Fruit fly (Drosophila melanogaster): ENCODE measurements around the gene RhoGAP15B.

The RhoGAP15B gene

dm6 chrX:16930465-16931286 lies 12.4 kb upstream of the RhoGAP15B start (continued):
- TF ChIP-seq ap (GFP tag; IDR thresholded peaks at IDR 0.05) (peak; percentile 48), knrl (GFP tag; IDR thresholded peaks at IDR 0.05; ENCODE audit: partially characterized antibody) (no peak), CG14965 (GFP tag; optimal IDR thresholded peaks at IDR 0.05; ENCODE audit: borderline replicate concordance) (no peak), Rfx (GFP tag; IDR thresholded peaks at IDR 0.05) (peak; percentile 77), CG10209 (GFP tag; optimal IDR thresholded peaks at IDR 0.05) (peak; percentile 55), CG1024 (GFP tag; IDR thresholded peaks at IDR 0.05) (0 out of 2 replicates have a peak, but pooled peaks have one; percentile 30), tgo (GFP tag; IDR thresholded peaks at IDR 0.05) (peak; percentile 74), CG4854 (GFP tag; optimal IDR thresholded peaks at IDR 0.05) (no peak), CG11560 (tag; IDR thresholded peaks at IDR 0.05) (0 out of 3 replicates have a peak, but pooled peaks have one; percentile 19), br (optimal IDR thresholded peaks at IDR 0.05) (no peak), Fer1 (GFP tag; optimal IDR thresholded peaks at IDR 0.05) (peak; percentile 68), CG30431 (GFP tag; optimal IDR thresholded peaks at IDR 0.05) (peak; percentile 27), CG11093 (GFP tag; IDR thresholded peaks at IDR 0.05) (peak; percentile 39; the same call in 1 of the 3 replicates), gcm2 (GFP tag; optimal IDR thresholded peaks at IDR 0.05) (no peak), scrt (GFP tag; optimal IDR thresholded peaks at IDR 0.05) (peak; percentile 64), nerfin-1 (tag; optimal IDR thresholded peaks at IDR 0.05) (peak; percentile 50), bab2 (GFP tag; optimal IDR thresholded peaks at IDR 0.05) (peak; percentile 40), CG1233 (GFP tag; optimal IDR thresholded peaks at IDR 0.05) (no peak), CG10565 (GFP tag; optimal IDR thresholded peaks at IDR 0.05) (no peak), CG17385 (GFP tag; optimal IDR thresholded peaks at IDR 0.05) (peak; percentile 50), Six4 (GFP tag; optimal IDR thresholded peaks at IDR 0.05) (peak; percentile 18), Gug (GFP tag; IDR thresholded peaks at IDR 0.05) (peak; percentile 17; the same call in 1 of the 4 replicates), CG17328 (GFP tag; IDR thresholded peaks at IDR 0.05) (peak; percentile 54), CG4328 (GFP tag; optimal IDR thresholded peaks at IDR 0.05) (peak; percentile 17), bbx (GFP tag; IDR thresholded peaks at IDR 0.05; ENCODE audit: partially characterized antibody) (no peak), H2.0 (GFP tag; IDR thresholded peaks at IDR 0.05) (peak; percentile 57), CG4282 (GFP tag; optimal IDR thresholded peaks at IDR 0.05) (no peak), CG4360 (GFP tag; IDR thresholded peaks at IDR 0.05) (no peak), Neu2 (GFP tag; optimal IDR thresholded peaks at IDR 0.05; ENCODE audit: borderline replicate concordance) (no peak), tin (GFP tag; optimal IDR thresholded peaks at IDR 0.05) (peak; percentile 68), NK7.1 (GFP tag; optimal IDR thresholded peaks at IDR 0.05) (no peak), zfh1 (GFP tag; IDR thresholded peaks at IDR 0.05) (peak; percentile 61; the same call in 2 of the 3 replicates), dysf (GFP tag; IDR thresholded peaks at IDR 0.05) (peak; percentile 80), ac (GFP tag; optimal IDR thresholded peaks at IDR 0.05) (no peak), Awh (GFP tag; IDR thresholded peaks at IDR 0.05) (peak; percentile 85), Stat92E (GFP tag; optimal IDR thresholded peaks at IDR 0.05) (no peak), ewg (GFP tag; optimal IDR thresholded peaks at IDR 0.05) (peak; percentile 34), cas (GFP tag; IDR thresholded peaks at IDR 0.05) (0 out of 2 replicates have a peak, but pooled peaks have one; percentile 43), CG18599 (GFP tag; optimal IDR thresholded peaks at IDR 0.05) (peak; percentile 66), ssp (GFP tag; IDR thresholded peaks at IDR 0.05) (peak; percentile 51), CG32772 (GFP tag; IDR thresholded peaks at IDR 0.05) (peak; percentile 73), CG12299 (tag; optimal IDR thresholded peaks at IDR 0.05) (peak; percentile 42), Hey (tag; optimal IDR thresholded peaks at IDR 0.05) (no peak), pan (optimal IDR thresholded peaks at IDR 0.05) (no peak), pan (GFP tag; optimal IDR thresholded peaks at IDR 0.05 in 1 of 2, IDR thresholded peaks at IDR 0.05 in 1 of 2) (peak in 1 of 2 experiments; percentile 72), CG1603 (tag; optimal IDR thresholded peaks at IDR 0.05) (peak; percentile 2), cg (GFP tag; optimal IDR thresholded peaks at IDR 0.05) (peak; percentile 67), Sry-β (GFP tag; optimal IDR thresholded peaks at IDR 0.05) (no peak), az2 (GFP tag; optimal IDR thresholded peaks at IDR 0.05) (peak; percentile 36)

Measured in whole organism, embryonic.